Fruit fly (Drosophila melanogaster): ENCODE measurements around the gene CG11380.

CG11380 gene

DNA sequence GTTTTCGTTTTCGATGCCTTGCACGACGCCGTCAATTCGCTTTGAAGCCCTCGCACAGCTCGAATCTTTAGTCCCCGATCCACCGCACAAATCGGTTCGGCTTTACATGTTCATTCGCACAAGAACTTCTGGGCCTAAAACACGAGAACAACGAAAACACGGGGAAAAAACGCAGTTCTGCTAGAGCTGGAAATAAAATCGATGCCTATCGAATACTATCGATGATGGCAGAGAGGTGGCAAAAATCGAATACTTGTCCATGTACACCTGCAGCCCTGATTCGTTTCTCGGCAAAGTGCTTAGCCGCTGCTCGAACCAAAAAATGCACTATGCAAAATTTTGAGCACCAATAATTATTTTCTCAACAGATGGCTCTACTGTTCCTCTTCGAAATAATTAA lies 45.4 kb downstream of the CG11380 start, which contains the start of gene CG3638 (continued):
- TF ChIP-seq CG8290 (GFP tag; optimal IDR thresholded peaks at IDR 0.05) = peak; percentile 99
- TF ChIP-seq CG8290 (tag; optimal IDR thresholded peaks at IDR 0.05) = peak in 1 of 2 experiments; percentile 91
- TF ChIP-seq ssp (GFP tag; IDR thresholded peaks at IDR 0.05) = no peak
- TF ChIP-seq CG17385 (GFP tag; optimal IDR thresholded peaks at IDR 0.05) = no peak
- TF ChIP-seq CG13424 (tag; optimal IDR thresholded peaks at IDR 0.05) = no peak
- TF ChIP-seq Atf3 (GFP tag; optimal IDR thresholded peaks at IDR 0.05) = peak; percentile 60
- TF ChIP-seq CG7839 (tag; optimal IDR thresholded peaks at IDR 0.05) = peak; percentile 12
- no peak for TF ChIP-seq CG18476 (GFP tag; optimal IDR thresholded peaks at IDR 0.05)
- no peak for TF ChIP-seq wor (GFP tag; IDR thresholded peaks at IDR 0.05)
- peak; percentile 81 for TF ChIP-seq HmgD (GFP tag; optimal IDR thresholded peaks at IDR 0.05)
- no peak for TF ChIP-seq stc (GFP tag; IDR thresholded peaks at IDR 0.05)
- TF ChIP-seq Lim3 (GFP tag; IDR thresholded peaks at IDR 0.05) = no peak
- TF ChIP-seq CG14710 (tag; optimal IDR thresholded peaks at IDR 0.05) = peak; percentile 63
- peak; percentile 54 for TF ChIP-seq hb (GFP tag; IDR thresholded peaks at IDR 0.05; ENCODE audit: partially characterized antibody)
- TF ChIP-seq CG2875 (GFP tag; optimal IDR thresholded peaks at IDR 0.05) = no peak
- no peak for TF ChIP-seq Dip2 (GFP tag; IDR thresholded peaks at IDR 0.05)
- TF ChIP-seq HLH4C (GFP tag; IDR thresholded peaks at IDR 0.05; ENCODE audit: partially characterized antibody) = peak; percentile 71
- TF ChIP-seq aop (GFP tag; IDR thresholded peaks at IDR 0.05) = no peak
- no peak for TF ChIP-seq Fer2 (tag; optimal IDR thresholded peaks at IDR 0.05)
- TF ChIP-seq CG16779 (GFP tag; IDR thresholded peaks at IDR 0.05) = 0 out of 2 replicates have a peak, but pooled peaks have one; percentile 20
- TF ChIP-seq tin (GFP tag; optimal IDR thresholded peaks at IDR 0.05) = peak; percentile 9
- TF ChIP-seq CG7786 (GFP tag; optimal IDR thresholded peaks at IDR 0.05) = no peak
- TF ChIP-seq grn (GFP tag; optimal IDR thresholded peaks at IDR 0.05) = no peak
- peak; percentile 10 for TF ChIP-seq CG34376 (GFP tag; optimal IDR thresholded peaks at IDR 0.05)
- TF ChIP-seq ranshi (GFP tag; IDR thresholded peaks at IDR 0.05) = no peak
- peak; percentile 20 for TF ChIP-seq ERR (GFP tag; optimal IDR thresholded peaks at IDR 0.05)
- TF ChIP-seq CG9797 (GFP tag; optimal IDR thresholded peaks at IDR 0.05) = peak; percentile 65
- peak; percentile 61; the same call in 1 of the 2 replicates for TF ChIP-seq inv (GFP tag; IDR thresholded peaks at IDR 0.05; ENCODE audit: partially characterized antibody)
- no peak for TF ChIP-seq CG43689 (GFP tag; IDR thresholded peaks at IDR 0.05)
- no peak for TF ChIP-seq CG3726 (GFP tag; IDR thresholded peaks at IDR 0.05)
- no peak for TF ChIP-seq CG10654 (GFP tag; optimal IDR thresholded peaks at IDR 0.05)
- TF ChIP-seq so (GFP tag; IDR thresholded peaks at IDR 0.05) = no peak
- TF ChIP-seq lilli (GFP tag; optimal IDR thresholded peaks at IDR 0.05) = peak; percentile 64
- TF ChIP-seq jigr1 (GFP tag; IDR thresholded peaks at IDR 0.05) = no peak
- TF ChIP-seq CG10274 (GFP tag; optimal IDR thresholded peaks at IDR 0.05) = no peak
- TF ChIP-seq en (GFP tag; optimal IDR thresholded peaks at IDR 0.05) = no peak
- TF ChIP-seq Poxn (GFP tag; IDR thresholded peaks at IDR 0.05) = no peak
- TF ChIP-seq CG14965 (GFP tag; optimal IDR thresholded peaks at IDR 0.05; ENCODE audit: borderline replicate concordance) = no peak
- peak; percentile 16 for TF ChIP-seq NfI (GFP tag; optimal IDR thresholded peaks at IDR 0.05)
- no peak for TF ChIP-seq Hmx (GFP tag; optimal IDR thresholded peaks at IDR 0.05)
- no peak for TF ChIP-seq sima (GFP tag; optimal IDR thresholded peaks at IDR 0.05)
- no peak for TF ChIP-seq CG31388 (GFP tag; optimal IDR thresholded peaks at IDR 0.05)
- peak; percentile 96 for TF ChIP-seq CG7928 (GFP tag; optimal IDR thresholded peaks at IDR 0.05)
- peak; percentile 100 for TF ChIP-seq CG11560 (tag; IDR thresholded peaks at IDR 0.05)
- TF ChIP-seq mirr (GFP tag; optimal IDR thresholded peaks at IDR 0.05) = no peak
- TF ChIP-seq CG11247 (GFP tag; IDR thresholded peaks at IDR 0.05) = peak; percentile 6; the same call in 1 of the 2 replicates
- TF ChIP-seq Max (GFP tag; optimal IDR thresholded peaks at IDR 0.05) = no peak
- peak; percentile 17 for TF ChIP-seq CG30403 (GFP tag; optimal IDR thresholded peaks at IDR 0.05)
- no peak for TF ChIP-seq CG13123 (GFP tag; optimal IDR thresholded peaks at IDR 0.05)
- TF ChIP-seq CrebB (tag; optimal IDR thresholded peaks at IDR 0.05) = no peak
- no peak for TF ChIP-seq Rx (GFP tag; IDR thresholded peaks at IDR 0.05)
- TF ChIP-seq gt (GFP tag; IDR thresholded peaks at IDR 0.05) = no peak
- no peak for TF ChIP-seq esg (GFP tag; conservative IDR thresholded peaks at IDR 0.05)
